Worm (Caenorhabditis elegans) whole organism, L4 larva: ENCODE data around the gene C27D9.1.
A peak's percentile ranks its signal among the peaks of the same experiment; 100 is the strongest.

Experiments used
- Y5F2A.4 ChIP-seq: fragments of 200-800 bp; sonication (Bioruptor generic); optimal IDR thresholded peaks from 2 replicates; lab custom pipeline; 2018; ENCODE audit warnings: mild to moderate bottlenecking, missing genetic modification characterization, missing compliant biosample characterization
- ama-1 ChIP-seq: fragments of 150-350 bp; optimal IDR thresholded peaks from 2 replicates; lab custom pipeline; 2014; ENCODE audit warnings: inconsistent platforms, mixed read lengths
- ceh-32 ChIP-seq: sonication (generic microtip); optimal IDR thresholded peaks from 2 replicates; lab custom pipeline; 2016; ENCODE audit warnings: mild to moderate bottlenecking, missing genetic modification characterization, missing compliant biosample characterization; ENCODE audit not compliant: poor library complexity
- ceh-82 ChIP-seq: sonication (generic microtip); optimal IDR thresholded peaks from 2 replicates; lab custom pipeline; 2017; ENCODE audit warnings: missing biosample characterization, missing genetic modification characterization
- fkh-10 ChIP-seq: fragments of 150-350 bp; optimal IDR thresholded peaks from 2 replicates; lab custom pipeline; 2014; ENCODE audit warnings: missing biosample characterization, missing genetic modification reagents, missing genetic modification characterization
- lin-13 ChIP-seq: fragments of 150-350 bp; optimal IDR thresholded peaks from 2 replicates; lab custom pipeline; 2014; ENCODE audit warnings: missing biosample characterization, missing genetic modification reagents, missing genetic modification characterization
- nhr-25 ChIP-seq: sonication (generic microtip); optimal IDR thresholded peaks from 2 replicates; lab custom pipeline; 2017; ENCODE audit warnings: missing genetic modification characterization, mild to moderate bottlenecking, missing compliant biosample characterization, antibody characterized with exemption, moderate library complexity, borderline replicate concordance; ENCODE audit not compliant: insufficient read depth
- nhr-28 ChIP-seq: fragments of 150-350 bp; optimal IDR thresholded peaks from 2 replicates; lab custom pipeline; 2014; ENCODE audit warnings: missing biosample characterization, missing genetic modification characterization
- nhr-76 ChIP-seq: fragments of 150-350 bp; optimal IDR thresholded peaks from 2 replicates; lab custom pipeline; 2014; ENCODE audit warnings: missing biosample characterization, missing genetic modification characterization
- pqm-1 ChIP-seq: sonication (generic microtip); optimal IDR thresholded peaks from 2 replicates; lab custom pipeline; 2017; ENCODE audit warnings: missing biosample characterization, missing genetic modification characterization
- skn-1 ChIP-seq: fragments of 150-350 bp; optimal IDR thresholded peaks from 2 replicates; lab custom pipeline; 2014; ENCODE audit warnings: missing biosample characterization, missing genetic modification characterization
- vab-7 ChIP-seq: fragments of 200-800 bp; sonication (Bioruptor generic); IDR thresholded peaks from 2 replicates; pipeline ENCODE4 v1.3.6; 2022; ENCODE audit warnings: missing genetic modification reagents, missing genetic modification characterization, missing compliant biosample characterization
- ztf-11 ChIP-seq: fragments of 150-350 bp; optimal IDR thresholded peaks from 2 replicates; lab custom pipeline; 2014; ENCODE audit warnings: missing biosample characterization, missing genetic modification characterization

ce11 chrII:4726750-4727384 lies 26.3 kb upstream of the C27D9.1 start:
- TF ChIP-seq ceh-82 (tag; lab: Kevin White, UChicago) = no peak
- TF ChIP-seq lin-13 (GFP tag; lab: Kevin White, UChicago) = no peak
- no peak for TF ChIP-seq vab-7 (GFP tag; lab: Robert Waterston, UW)
- no peak for TF ChIP-seq ceh-32
- TF ChIP-seq Y5F2A.4 (GFP tag; lab: Kevin White, UChicago) = no peak
- no peak for TF ChIP-seq pqm-1 (tag; lab: Kevin White, UChicago)
- TF ChIP-seq nhr-76 (tag; lab: Kevin White, UChicago) = no peak
- TF ChIP-seq ztf-11 (tag; lab: Kevin White, UChicago) = no peak
- no peak for TF ChIP-seq skn-1 (tag; lab: Kevin White, UChicago)
- TF ChIP-seq fkh-10 (GFP tag; lab: Kevin White, UChicago) = no peak
- TF ChIP-seq nhr-28 (tag; lab: Kevin White, UChicago) = no peak
- peak; percentile 75 for TF ChIP-seq ama-1 (lab: Kevin White, UChicago)
- TF ChIP-seq nhr-25 (tag; lab: Kevin White, UChicago) = no peak
